Worm (Caenorhabditis elegans): ENCODE data around the gene C04C11.1.
"Not testable (repeated sequence)": the region's sequence is repeated elsewhere in the genome, so short reads cannot be mapped to it uniquely, and the experiment has no call there.

- not testable (repeated sequence) for TF ChIP-seq zag-1 (tag; optimal IDR thresholded peaks at IDR 0.05); ZK546.5 (tag; optimal IDR thresholded peaks at IDR 0.05); lin-13 (GFP tag; optimal IDR thresholded peaks at IDR 0.05); unc-62 (GFP tag; optimal IDR thresholded peaks at IDR 0.05); elt-3 (tag; optimal IDR thresholded peaks at IDR 0.05); crh-2 (tag; optimal IDR thresholded peaks at IDR 0.05)
Observed at ce11 chrX:13973086-13973485, 47.3 kb upstream of the C04C11.1 start.
